In genomic region chr3R:4232139-4233017, dm6 we compare ENCODE assay signal across 1 fruit fly cellular context.
TF ChIP-seq lines count a peak whose summit lies in the region.

TSS of gene CG14641 (minus strand) at chr3R:4232342.

TF ChIP-seq in whole organism, embryonic, 481 proteins besides CTCF, POLR2A, EP300 and RAD21 (continued from another document):
- no peak for TF ChIP-seq Hand (GFP tag; optimal IDR thresholded peaks at IDR 0.05; lab: Kevin White, UChicago)
- TF ChIP-seq ac (GFP tag; optimal IDR thresholded peaks at IDR 0.05; lab: Kevin White, UChicago) = no peak
- TF ChIP-seq ro (GFP tag; IDR thresholded peaks at IDR 0.05; lab: Robert Waterston, UW) = no peak
- no peak for TF ChIP-seq jumu (GFP tag; optimal IDR thresholded peaks at IDR 0.05; lab: Kevin White, UChicago)
- TF ChIP-seq CG12744 (GFP tag; optimal IDR thresholded peaks at IDR 0.05; lab: Kevin White, UChicago) = no peak
- no peak for TF ChIP-seq otp (GFP tag; IDR thresholded peaks at IDR 0.05; lab: Robert Waterston, UW)
- no peak for TF ChIP-seq ab (GFP tag; optimal IDR thresholded peaks at IDR 0.05; lab: Kevin White, UChicago)
